Fruit fly (Drosophila melanogaster): ENCODE measurements around the gene Srp9.

DNA sequence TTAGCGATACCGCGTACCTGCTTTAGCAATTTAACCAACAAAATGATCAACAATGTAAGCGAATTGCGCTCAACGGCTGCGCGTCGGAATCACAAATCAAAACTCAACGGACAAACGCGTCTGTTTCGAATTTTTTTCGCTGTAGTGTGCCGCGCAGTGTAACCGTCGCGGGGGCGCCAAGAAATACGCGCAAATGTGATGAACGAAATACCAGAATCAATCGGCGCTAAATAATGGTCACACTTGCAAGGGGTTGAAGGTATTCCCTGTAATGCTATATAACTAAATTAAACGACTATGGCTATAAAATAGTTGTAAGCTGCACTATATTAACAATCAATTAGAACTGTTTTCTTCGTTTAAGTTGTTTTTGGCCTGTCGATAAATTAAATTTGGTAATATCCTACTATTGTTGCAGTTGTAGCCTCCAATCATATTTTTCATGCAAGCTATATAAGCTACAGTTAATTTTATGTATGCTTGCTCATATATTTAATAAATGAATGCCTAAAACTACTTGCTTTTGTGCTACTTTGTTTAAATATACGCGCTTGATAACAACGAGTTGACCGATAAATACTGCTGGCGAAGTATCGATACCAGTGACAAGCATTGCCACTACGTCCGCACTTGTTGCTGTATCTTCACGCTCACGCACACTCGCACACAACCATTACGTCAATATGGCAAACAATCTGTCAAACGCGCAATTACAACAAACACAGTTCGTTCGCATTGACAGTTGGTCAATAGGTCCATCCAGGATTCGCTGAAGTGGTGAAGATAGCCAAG lies 24.2 kb upstream of the Srp9 start, which contains the start of the genes pbl and CG8281:
- TF ChIP-seq CG15710 (tag; optimal IDR thresholded peaks at IDR 0.05), result peak; percentile 41
- no peak for TF ChIP-seq gl (tag; optimal IDR thresholded peaks at IDR 0.05)
- peak; percentile 56 for TF ChIP-seq Ets98B (GFP tag; IDR thresholded peaks at IDR 0.05)
- TF ChIP-seq CG17806 (tag; optimal IDR thresholded peaks at IDR 0.05), result peak; percentile 26
- TF ChIP-seq CG8159 (tag; optimal IDR thresholded peaks at IDR 0.05), result peak; percentile 7
- TF ChIP-seq Snoo (tag; optimal IDR thresholded peaks at IDR 0.05), result no peak
- TF ChIP-seq Pif1A (GFP tag; optimal IDR thresholded peaks at IDR 0.05), result no peak
- TF ChIP-seq EcR (GFP tag; optimal IDR thresholded peaks at IDR 0.05), result no peak
- TF ChIP-seq CG13204 (GFP tag; optimal IDR thresholded peaks at IDR 0.05), result no peak
- no peak for TF ChIP-seq CG10348 (GFP tag; IDR thresholded peaks at IDR 0.05)
- TF ChIP-seq CG8301 (tag; optimal IDR thresholded peaks at IDR 0.05), result peak; percentile 26
- no peak for TF ChIP-seq CG14655 (GFP tag; optimal IDR thresholded peaks at IDR 0.05)
